Fruit fly (Drosophila melanogaster) whole organism, embryonic: ENCODE measurements around the gene CG43672.

Experiments
- CG13296 ChIP-seq: fragments of 200-800 bp; sonication (Bioruptor generic); optimal IDR thresholded peaks from 3 replicates; lab custom pipeline; 2018; ENCODE audit warnings: missing biosample characterization, mild to moderate bottlenecking, missing genetic modification characterization
- CG2120 ChIP-seq: fragments of 200-800 bp; sonication (Bioruptor generic); optimal IDR thresholded peaks from 3 replicates; lab custom pipeline; 2016; ENCODE audit warnings: missing biosample characterization, missing genetic modification characterization
- CG9797 ChIP-seq: fragments of 200-800 bp; sonication (Bioruptor generic); optimal IDR thresholded peaks from 3 replicates; lab custom pipeline; 2018; ENCODE audit warnings: missing biosample characterization, mild to moderate bottlenecking, missing genetic modification characterization
- HLHmδ ChIP-seq: fragments of 200-800 bp; sonication (Bioruptor generic); optimal IDR thresholded peaks from 2 replicates; lab custom pipeline; 2018; ENCODE audit warnings: missing biosample characterization, mild to moderate bottlenecking, missing genetic modification characterization, moderate library complexity
- twi ChIP-seq: fragments of 200-800 bp; optimal IDR thresholded peaks from 2 replicates; lab custom pipeline; 2019; ENCODE audit warnings: missing biosample characterization, mild to moderate bottlenecking, missing genetic modification characterization, moderate library complexity

DNA sequence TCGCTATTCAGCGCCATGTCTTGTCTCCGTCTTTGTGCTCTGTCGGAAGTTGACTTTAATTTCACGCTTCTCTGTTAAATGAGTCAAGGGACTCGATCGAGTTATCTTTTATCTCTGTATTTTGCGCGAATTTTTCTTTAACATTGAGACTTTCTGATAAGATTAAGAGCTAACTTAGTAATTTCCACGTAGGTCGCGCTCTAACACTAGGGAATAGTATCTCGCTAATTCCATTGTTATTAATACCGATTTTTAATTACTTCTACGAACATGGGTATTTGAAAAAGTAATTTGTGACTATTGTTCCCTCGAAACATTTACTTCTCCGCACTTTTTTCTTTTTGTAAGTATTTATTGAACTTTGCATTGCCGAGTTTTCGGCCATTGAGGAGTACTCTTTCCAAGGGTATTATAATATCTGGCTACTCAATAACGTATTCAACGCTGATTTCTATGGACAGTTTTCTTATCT is 6.3 kb upstream of the CG43672 start, which contains the start of gene CG8952:
- TF ChIP-seq CG2120 (GFP tag; lab: Kevin White, UChicago) (no peak), CG13296 (GFP tag; lab: Kevin White, UChicago) (no peak), HLHmδ (GFP tag; lab: Kevin White, UChicago) (no peak), twi (tag; lab: Kevin White, UChicago) (no peak), CG9797 (GFP tag; lab: Kevin White, UChicago) (no peak)
